Worm (Caenorhabditis elegans) whole organism, early embryonic: ENCODE data around the gene Y17D7B.3.

Experiments used
- B0310.2 ChIP-seq: sonication (generic microtip); optimal IDR thresholded peaks from 2 replicates; lab custom pipeline; 2016; ENCODE audit warnings: mild to moderate bottlenecking, missing genetic modification characterization, missing compliant biosample characterization
- F13C5.2 ChIP-seq: sonication (generic microtip); optimal IDR thresholded peaks from 2 replicates; lab custom pipeline; 2017; ENCODE audit warnings: mild to moderate bottlenecking, missing genetic modification characterization, inconsistent platforms, missing compliant biosample characterization
- aly-1 ChIP-seq: sonication (generic microtip); optimal IDR thresholded peaks from 2 replicates; lab custom pipeline; 2016; ENCODE audit warnings: missing genetic modification characterization, missing compliant biosample characterization
- ama-1 ChIP-seq: fragments of 150-350 bp; optimal IDR thresholded peaks from 2 replicates; lab custom pipeline; 2014
- flt-1 ChIP-seq: fragments of 200-800 bp; sonication (Bioruptor generic); IDR thresholded peaks from 2 replicates; pipeline ENCODE4 v1.3.6; 2022; ENCODE audit warnings: missing genetic modification characterization, missing compliant biosample characterization
- pes-1 ChIP-seq: fragments of 200-800 bp; sonication (Bioruptor generic); IDR thresholded peaks from 2 replicates; pipeline ENCODE4 v1.3.6; 2022; ENCODE audit warnings: missing genetic modification reagents, missing genetic modification characterization, missing compliant biosample characterization
- scrt-1 ChIP-seq: fragments of 200-800 bp; sonication (Bioruptor generic); IDR thresholded peaks from 2 replicates; pipeline ENCODE4 v1.3.6; 2022; ENCODE audit warnings: missing genetic modification characterization, missing compliant biosample characterization

DNA sequence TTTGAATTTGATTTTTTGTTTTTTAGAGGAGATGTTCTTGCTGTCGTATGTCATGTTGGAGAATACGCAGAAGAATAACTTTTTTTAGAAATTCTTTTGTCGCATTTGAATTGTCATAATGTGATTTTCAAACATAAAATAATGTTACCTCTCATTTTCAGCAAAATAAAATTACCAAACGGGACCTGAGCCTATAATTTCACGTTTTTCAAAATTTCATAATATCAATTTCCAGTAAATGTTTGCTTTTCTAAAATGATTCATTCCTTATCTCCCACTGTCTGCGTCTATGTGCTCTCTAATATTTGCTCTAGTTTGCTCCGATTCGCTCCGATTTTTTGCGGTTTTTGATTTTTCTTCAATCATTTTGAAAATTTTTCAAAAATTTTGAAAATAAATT lies 4.1 kb upstream of the Y17D7B.3 start, which contains the start of gene nhr-231:
- TF ChIP-seq ama-1 (lab: Kevin White, UChicago) = no peak
- no peak for TF ChIP-seq F13C5.2 (tag; lab: Kevin White, UChicago)
- no peak for TF ChIP-seq aly-1 (tag; lab: Kevin White, UChicago)
- no peak for TF ChIP-seq pes-1 (GFP tag; lab: Robert Waterston, UW)
- TF ChIP-seq flt-1 (GFP tag; lab: Robert Waterston, UW) = no peak
- TF ChIP-seq scrt-1 (GFP tag; lab: Robert Waterston, UW) = no peak
- no peak for TF ChIP-seq B0310.2 (tag; lab: Kevin White, UChicago)
